Worm (Caenorhabditis elegans): ENCODE data around the gene F54D1.6.

ce11 chrIV:11326939-11327565 is 39.4 kb downstream of the F54D1.6 start, which contains the start of gene B0035.21:
- no peak for TF ChIP-seq sox-4 (tag; optimal IDR thresholded peaks at IDR 0.05)
- no peak for TF ChIP-seq pat-9 (tag; optimal IDR thresholded peaks at IDR 0.05)
- no peak for TF ChIP-seq ceh-9 (tag; optimal IDR thresholded peaks at IDR 0.05)
- TF ChIP-seq hlh-8 (tag; optimal IDR thresholded peaks at IDR 0.05): no peak
- TF ChIP-seq nhr-232 (tag; optimal IDR thresholded peaks at IDR 0.05): no peak
- TF ChIP-seq ceh-6 (GFP tag; optimal IDR thresholded peaks at IDR 0.05): no peak
- no peak for TF ChIP-seq T23F11.4 (GFP tag; optimal IDR thresholded peaks at IDR 0.05)
- no peak for TF ChIP-seq ama-1 (optimal IDR thresholded peaks at IDR 0.05)
- TF ChIP-seq unc-55 (GFP tag; optimal IDR thresholded peaks at IDR 0.05): no peak
- TF ChIP-seq hlh-13 (GFP tag; optimal IDR thresholded peaks at IDR 0.05): no peak
- TF ChIP-seq ceh-2 (tag; optimal IDR thresholded peaks at IDR 0.05): no peak
- TF ChIP-seq elt-2 (tag; optimal IDR thresholded peaks at IDR 0.05): no peak
- TF ChIP-seq lin-11 (tag; optimal IDR thresholded peaks at IDR 0.05): no peak
- TF ChIP-seq zip-5 (tag; optimal IDR thresholded peaks at IDR 0.05): no peak
